Fruit fly (Drosophila melanogaster) whole organism, embryonic: ENCODE results near the gene CG5835.

Experiments used
- Ada2b ChIP-seq: fragments of 200-800 bp; sonication (Bioruptor generic); IDR thresholded peaks from 2 replicates; pipeline ENCODE4 v1.3.6; 2022; ENCODE audit warnings: missing biosample characterization, missing genetic modification characterization
- Antp ChIP-seq: fragments of 200-800 bp; sonication (Bioruptor generic); optimal IDR thresholded peaks from 3 replicates; lab custom pipeline; 2016; ENCODE audit warnings: missing biosample characterization, missing genetic modification characterization
- BtbVII ChIP-seq: fragments of 200-800 bp; sonication (Bioruptor generic); optimal IDR thresholded peaks from 3 replicates; lab custom pipeline; 2017; ENCODE audit warnings: missing biosample characterization, mild to moderate bottlenecking, missing genetic modification characterization
- CG10209 ChIP-seq: fragments of 200-800 bp; sonication (Bioruptor generic); optimal IDR thresholded peaks from 3 replicates; lab custom pipeline; 2017; ENCODE audit warnings: missing biosample characterization, mild to moderate bottlenecking, missing genetic modification characterization, missing genetic modification reagents
- CG10654 ChIP-seq: fragments of 200-800 bp; sonication (Bioruptor generic); optimal IDR thresholded peaks from 2 replicates; lab custom pipeline; 2016; ENCODE audit warnings: missing biosample characterization, missing genetic modification characterization
- CG12299 ChIP-seq: fragments of 200-800 bp; sonication (Bioruptor generic); optimal IDR thresholded peaks from 2 replicates; lab custom pipeline; 2018; ENCODE audit warnings: missing biosample characterization, mild to moderate bottlenecking, missing genetic modification characterization
- CG14860 ChIP-seq: fragments of 200-800 bp; sonication (Bioruptor generic); IDR thresholded peaks from 3 replicates; pipeline ENCODE4 v1.3.6; 2022; ENCODE audit warnings: missing biosample characterization, missing genetic modification characterization; ENCODE audit not compliant: partially characterized antibody
- CG14965 ChIP-seq: fragments of 200-800 bp; sonication (Bioruptor generic); optimal IDR thresholded peaks from 2 replicates; lab custom pipeline; 2016; ENCODE audit warnings: missing biosample characterization, missing genetic modification characterization, borderline replicate concordance
- CG1602 ChIP-seq: fragments of 200-800 bp; sonication (Bioruptor generic); optimal IDR thresholded peaks from 3 replicates; lab custom pipeline; 2016; ENCODE audit warnings: missing biosample characterization, missing genetic modification characterization
- CG16863 ChIP-seq: fragments of 200-800 bp; sonication (Bioruptor generic); optimal IDR thresholded peaks from 3 replicates; lab custom pipeline; 2016; ENCODE audit warnings: missing biosample characterization, missing genetic modification characterization
- CG17328 ChIP-seq: fragments of 200-800 bp; sonication (Bioruptor generic); IDR thresholded peaks from 2 replicates; pipeline ENCODE4 v1.3.6; 2022; ENCODE audit warnings: missing biosample characterization, missing genetic modification characterization
- CG17568 ChIP-seq: fragments of 200-800 bp; sonication (Bioruptor generic); optimal IDR thresholded peaks from 2 replicates; lab custom pipeline; 2018; ENCODE audit warnings: missing biosample characterization, mild to moderate bottlenecking, missing genetic modification characterization, moderate library complexity
- CG17612 ChIP-seq: fragments of 200-800 bp; sonication (Bioruptor generic); IDR thresholded peaks from 2 replicates; pipeline ENCODE4 v1.3.6; 2022; ENCODE audit warnings: missing biosample characterization, missing genetic modification characterization
- CG4820 ChIP-seq: fragments of 200-800 bp; sonication (Bioruptor generic); optimal IDR thresholded peaks from 3 replicates; lab custom pipeline; 2016; ENCODE audit warnings: missing biosample characterization, missing genetic modification characterization
- CG4854 ChIP-seq: fragments of 200-800 bp; sonication (Bioruptor generic); optimal IDR thresholded peaks from 2 replicates; lab custom pipeline; 2016; ENCODE audit warnings: missing biosample characterization, missing genetic modification characterization, inconsistent platforms
- CG5180 ChIP-seq: fragments of 200-800 bp; sonication (Bioruptor generic); optimal IDR thresholded peaks from 3 replicates; lab custom pipeline; 2017; ENCODE audit warnings: missing biosample characterization, missing genetic modification characterization, mild to moderate bottlenecking, moderate library complexity, missing genetic modification reagents
- CG6175 ChIP-seq: fragments of 200-800 bp; sonication (Bioruptor generic); IDR thresholded peaks from 3 replicates; pipeline ENCODE4 v1.3.6; 2022; ENCODE audit warnings: missing biosample characterization, missing genetic modification characterization
- CG8388 ChIP-seq: fragments of 200-800 bp; sonication (Bioruptor generic); optimal IDR thresholded peaks from 2 replicates; lab custom pipeline; 2019; ENCODE audit warnings: missing biosample characterization, mild to moderate bottlenecking, missing genetic modification characterization, moderate library complexity
- CG9609 ChIP-seq: fragments of 200-800 bp; sonication (Bioruptor generic); optimal IDR thresholded peaks from 3 replicates; lab custom pipeline; 2016; ENCODE audit warnings: missing biosample characterization, missing genetic modification characterization
- CkIIα-i1 ChIP-seq: fragments of 200-800 bp; sonication (Bioruptor generic); IDR thresholded peaks from 2 replicates; pipeline ENCODE4 v1.3.6; 2022; ENCODE audit warnings: missing biosample characterization, missing genetic modification characterization
- Fer2 ChIP-seq: fragments of 200-800 bp; sonication (Bioruptor generic); optimal IDR thresholded peaks from 2 replicates; lab custom pipeline; 2018; ENCODE audit warnings: missing biosample characterization, mild to moderate bottlenecking, missing genetic modification characterization, moderate library complexity
- Hsf ChIP-seq: fragments of 200-800 bp; sonication (Bioruptor generic); optimal IDR thresholded peaks from 3 replicates; lab custom pipeline; 2016; ENCODE audit warnings: missing biosample characterization, missing genetic modification characterization
- Jarid2 ChIP-seq: fragments of 200-800 bp; sonication (Bioruptor generic); optimal IDR thresholded peaks from 3 replicates; lab custom pipeline; 2017; ENCODE audit warnings: mild to moderate bottlenecking, missing biosample characterization, missing genetic modification reagents, missing genetic modification characterization
- Lpt ChIP-seq: fragments of >200 bp; optimal IDR thresholded peaks from 2 replicates; lab custom pipeline; 2018; ENCODE audit warnings: missing biosample characterization, missing genetic modification characterization
- Med ChIP-seq: fragments of 200-800 bp; sonication (Bioruptor generic); peaks from one replicate; lab custom pipeline; 2016; ENCODE audit warnings: missing biosample characterization, missing genetic modification characterization, mild to moderate bottlenecking, inconsistent platforms, moderate library complexity
- Myb ChIP-seq: fragments of 200-800 bp; sonication (Bioruptor generic); optimal IDR thresholded peaks from 2 replicates; lab custom pipeline; 2016; ENCODE audit warnings: missing biosample characterization, missing genetic modification characterization
- Sin3A ChIP-seq: fragments of >200 bp; optimal IDR thresholded peaks from 2 replicates; lab custom pipeline; 2018
- ash1 ChIP-seq: fragments of 200-800 bp; sonication (Bioruptor generic); optimal IDR thresholded peaks from 2 replicates; lab custom pipeline; 2018; ENCODE audit warnings: missing biosample characterization, mild to moderate bottlenecking, missing genetic modification characterization
- caup ChIP-seq: fragments of 200-800 bp; sonication (Bioruptor generic); optimal IDR thresholded peaks from 3 replicates; lab custom pipeline; 2017; ENCODE audit warnings: missing biosample characterization, mild to moderate bottlenecking, missing genetic modification characterization, moderate library complexity; ENCODE audit not compliant: severe bottlenecking
- crol ChIP-seq: fragments of 200-800 bp; sonication (Bioruptor generic); IDR thresholded peaks from 2 replicates; pipeline ENCODE4 v1.3.6; 2022; ENCODE audit warnings: missing biosample characterization, missing genetic modification characterization
- dmrt99B ChIP-seq: fragments of 200-800 bp; sonication (Bioruptor generic); optimal IDR thresholded peaks from 2 replicates; lab custom pipeline; 2018; ENCODE audit warnings: missing biosample characterization, mild to moderate bottlenecking, missing genetic modification characterization, moderate library complexity
- en ChIP-seq: fragments of 200-800 bp; sonication (Bioruptor generic); optimal IDR thresholded peaks from 2 replicates; lab custom pipeline; 2016; ENCODE audit warnings: missing biosample characterization, missing genetic modification characterization
- esg ChIP-seq: fragments of 200-800 bp; sonication (Bioruptor generic); conservative IDR thresholded peaks from 2 replicates; pipeline ENCODE4 v1.3.6; 2022; ENCODE audit warnings: missing biosample characterization, missing genetic modification characterization
- exex ChIP-seq: fragments of 200-800 bp; sonication (Bioruptor generic); optimal IDR thresholded peaks from 4 replicates; lab custom pipeline; 2018; ENCODE audit warnings: missing biosample characterization, mild to moderate bottlenecking, missing genetic modification characterization, moderate library complexity
- gcm2 ChIP-seq: fragments of 200-800 bp; sonication (Bioruptor generic); optimal IDR thresholded peaks from 2 replicates; lab custom pipeline; 2016; ENCODE audit warnings: missing biosample characterization, missing genetic modification characterization
- gsb-n ChIP-seq: fragments of 200-800 bp; sonication (Bioruptor generic); optimal IDR thresholded peaks from 3 replicates; lab custom pipeline; 2018; ENCODE audit warnings: missing biosample characterization, mild to moderate bottlenecking, missing genetic modification characterization
- ham ChIP-seq: fragments of 200-800 bp; sonication (Bioruptor generic); IDR thresholded peaks from 2 replicates; pipeline ENCODE4 v1.3.6; 2022; ENCODE audit warnings: missing biosample characterization, missing genetic modification characterization
- jumu ChIP-seq: fragments of 200-800 bp; sonication (Bioruptor generic); optimal IDR thresholded peaks from 3 replicates; lab custom pipeline; 2016; ENCODE audit warnings: missing biosample characterization, missing genetic modification characterization
- mld ChIP-seq: fragments of 200-800 bp; sonication (Bioruptor generic); IDR thresholded peaks from 3 replicates; pipeline ENCODE4 v1.3.6; 2022; ENCODE audit warnings: missing biosample characterization, missing genetic modification characterization; ENCODE audit not compliant: partially characterized antibody
- oc ChIP-seq: fragments of 200-800 bp; sonication (Bioruptor generic); optimal IDR thresholded peaks from 2 replicates; lab custom pipeline; 2018; ENCODE audit warnings: missing biosample characterization, mild to moderate bottlenecking, missing genetic modification characterization, moderate library complexity
- pfk ChIP-seq: fragments of 200-800 bp; sonication (Bioruptor generic); optimal IDR thresholded peaks from 2 replicates; lab custom pipeline; 2018; ENCODE audit warnings: missing biosample characterization, mild to moderate bottlenecking, missing genetic modification characterization, moderate library complexity
- ranshi ChIP-seq: fragments of 200-800 bp; sonication (Bioruptor generic); IDR thresholded peaks from 2 replicates; pipeline ENCODE4 v1.3.6; 2022; ENCODE audit warnings: missing biosample characterization, missing genetic modification characterization
- run ChIP-seq: fragments of 200-800 bp; sonication (Bioruptor generic); optimal IDR thresholded peaks from 3 replicates; lab custom pipeline; 2018; ENCODE audit warnings: missing biosample characterization, mild to moderate bottlenecking, missing genetic modification characterization
- salm ChIP-seq: fragments of 200-800 bp; sonication (Bioruptor generic); optimal IDR thresholded peaks from 2 replicates; lab custom pipeline; 2018; ENCODE audit warnings: missing biosample characterization, mild to moderate bottlenecking, missing genetic modification characterization
- shn ChIP-seq: fragments of 200-800 bp; sonication (Bioruptor generic); optimal IDR thresholded peaks from 3 replicates; lab custom pipeline; 2016; ENCODE audit warnings: missing biosample characterization, missing genetic modification characterization
- tna ChIP-seq: fragments of 200-800 bp; sonication (Bioruptor generic); IDR thresholded peaks from 2 replicates; pipeline ENCODE4 v1.3.6; 2022; ENCODE audit warnings: missing biosample characterization, missing genetic modification characterization; ENCODE audit not compliant: partially characterized antibody
- unpg ChIP-seq: fragments of 200-800 bp; sonication (Bioruptor generic); optimal IDR thresholded peaks from 3 replicates; lab custom pipeline; 2018; ENCODE audit warnings: missing biosample characterization, mild to moderate bottlenecking, missing genetic modification characterization, moderate library complexity
- usp ChIP-seq: fragments of >200 bp; optimal IDR thresholded peaks from 2 replicates; lab custom pipeline; 2017; ENCODE audit warnings: missing biosample characterization, missing genetic modification characterization
- z ChIP-seq: fragments of 200-800 bp; sonication (Bioruptor generic); IDR thresholded peaks from 3 replicates; pipeline ENCODE4 v1.3.6; 2022; ENCODE audit warnings: missing biosample characterization, missing genetic modification characterization
- zf30C ChIP-seq: fragments of 200-800 bp; sonication (Bioruptor generic); optimal IDR thresholded peaks from 3 replicates; lab custom pipeline; 2018; ENCODE audit warnings: missing biosample characterization, mild to moderate bottlenecking, missing genetic modification characterization

CG5835 gene

dm6 chr3R:19156670-19157402 lies 3.4 kb upstream of the CG5835 start, which contains the start of gene nanos (continued):
- TF ChIP-seq ash1 (GFP tag; lab: Kevin White, UChicago) = peak; percentile 69
- TF ChIP-seq gcm2 = no peak
- TF ChIP-seq zf30C = no peak
- peak; percentile 98 for TF ChIP-seq tna (GFP tag; lab: Robert Waterston, UW)
- TF ChIP-seq Lpt (GFP tag; lab: Kevin White, UChicago) = no peak
- no peak for TF ChIP-seq usp (GFP tag; lab: Kevin White, UChicago)
- no peak for TF ChIP-seq crol (GFP tag; lab: Robert Waterston, UW)
- TF ChIP-seq salm (tag; lab: Kevin White, UChicago) = no peak
- peak; percentile 48 for TF ChIP-seq shn (GFP tag; lab: Kevin White, UChicago)
- no peak for TF ChIP-seq CkIIα-i1 (GFP tag; lab: Robert Waterston, UW)
- TF ChIP-seq CG16863 (GFP tag; lab: Kevin White, UChicago) = peak; percentile 28
- no peak for TF ChIP-seq CG12299 (tag; lab: Kevin White, UChicago)
- peak; percentile 81 for TF ChIP-seq caup (GFP tag; lab: Kevin White, UChicago)
- TF ChIP-seq Ada2b (GFP tag; lab: Robert Waterston, UW) = peak; percentile 44; the same call in 1 of the 2 replicates
- TF ChIP-seq Myb = peak; percentile 86
- TF ChIP-seq exex (tag; lab: Kevin White, UChicago) = no peak
- peak; percentile 97 for TF ChIP-seq CG14860 (GFP tag; lab: Robert Waterston, UW)
- TF ChIP-seq esg = no peak
- no peak for TF ChIP-seq dmrt99B (tag; lab: Kevin White, UChicago)
- peak; percentile 55 for TF ChIP-seq CG4820 (GFP tag; lab: Kevin White, UChicago)
- no peak for TF ChIP-seq Jarid2
- TF ChIP-seq CG17328 (GFP tag; lab: Robert Waterston, UW) = no peak
- 0 out of 2 replicates have a peak, but pooled peaks have one; percentile 18 for TF ChIP-seq ham (GFP tag; lab: Robert Waterston, UW)
- peak; percentile 54 for TF ChIP-seq CG1602
- peak; percentile 68 for TF ChIP-seq jumu (GFP tag; lab: Kevin White, UChicago)
- peak; percentile 65 for TF ChIP-seq CG10209 (GFP tag; lab: Kevin White, UChicago)
- TF ChIP-seq BtbVII (GFP tag; lab: Kevin White, UChicago) = no peak
- peak; percentile 66 for TF ChIP-seq oc (tag; lab: Kevin White, UChicago)
- peak; percentile 18 for TF ChIP-seq CG10654 (GFP tag; lab: Kevin White, UChicago)
- TF ChIP-seq CG5180 (GFP tag; lab: Kevin White, UChicago) = no peak
- no peak for TF ChIP-seq CG4854 (GFP tag; lab: Kevin White, UChicago)
- no peak for TF ChIP-seq CG17568
- TF ChIP-seq unpg (GFP tag; lab: Kevin White, UChicago) = peak; percentile 15
- TF ChIP-seq mld (GFP tag; lab: Robert Waterston, UW) = peak; percentile 95
- TF ChIP-seq gsb-n (tag; lab: Kevin White, UChicago) = no peak
- peak; percentile 40; the same call in 1 of the 2 replicates for TF ChIP-seq ranshi (GFP tag; lab: Robert Waterston, UW)
- peak; percentile 81 for TF ChIP-seq CG9609 (GFP tag; lab: Kevin White, UChicago)
- TF ChIP-seq CG14965 = no peak
- peak; percentile 21 for TF ChIP-seq en (GFP tag; lab: Kevin White, UChicago)
- peak; percentile 54 for TF ChIP-seq Hsf (GFP tag; lab: Kevin White, UChicago)
- peak; percentile 76 for TF ChIP-seq Sin3A (lab: Kevin White, UChicago)
- TF ChIP-seq CG6175 = peak; percentile 75; the same call in 2 of the 3 replicates
- TF ChIP-seq CG17612 (GFP tag; lab: Robert Waterston, UW) = no peak
- TF ChIP-seq Fer2 (tag; lab: Kevin White, UChicago) = no peak
- TF ChIP-seq pfk (GFP tag; lab: Kevin White, UChicago) = peak; percentile 44
- TF ChIP-seq Med (GFP tag; lab: Kevin White, UChicago) = peak; percentile 97
- TF ChIP-seq run (tag; lab: Kevin White, UChicago) = no peak
- no peak for TF ChIP-seq CG8388
- peak; percentile 84 for TF ChIP-seq Antp
- no peak for TF ChIP-seq z (GFP tag; lab: Robert Waterston, UW)
